Fruit fly (Drosophila melanogaster) whole organism, adult: Measurements from ENCODE around the gene NitFhit.

Experiments
- CG1620 ChIP-seq: fragments of 200-800 bp; sonication (Bioruptor generic); optimal IDR thresholded peaks from 2 replicates; lab custom pipeline; 2016; ENCODE audit warnings: missing biosample characterization, missing genetic modification characterization
- Clk ChIP-seq: fragments of 200-800 bp; sonication (Bioruptor generic); optimal IDR thresholded peaks from 2 replicates; lab custom pipeline; 2017; ENCODE audit warnings: missing biosample characterization, missing genetic modification characterization
- Crg-1 ChIP-seq: fragments of 200-800 bp; sonication (Bioruptor generic); optimal IDR thresholded peaks from 2 replicates; lab custom pipeline; 2016; ENCODE audit warnings: missing biosample characterization, missing genetic modification characterization
- Hr96 ChIP-seq: fragments of 200-800 bp; sonication (Bioruptor generic); optimal IDR thresholded peaks from 2 replicates; lab custom pipeline; 2016; ENCODE audit warnings: missing biosample characterization, missing genetic modification characterization
- bab1 ChIP-seq: fragments of 200-800 bp; sonication (Bioruptor generic); optimal IDR thresholded peaks from 3 replicates; lab custom pipeline; 2019; ENCODE audit warnings: missing biosample characterization, mild to moderate bottlenecking, missing genetic modification characterization, moderate library complexity
- cic ChIP-seq: fragments of 200-800 bp; sonication (Bioruptor generic); optimal IDR thresholded peaks from 2 replicates; lab custom pipeline; 2017; ENCODE audit warnings: missing biosample characterization, mild to moderate bottlenecking, missing genetic modification characterization, moderate library complexity
- kay ChIP-seq: fragments of 200-800 bp; sonication (Bioruptor generic); peaks from one replicate; lab custom pipeline; 2016; ENCODE audit warnings: missing biosample characterization, missing genetic modification characterization, borderline replicate concordance
- pad ChIP-seq: fragments of 200-800 bp; sonication (Bioruptor generic); optimal IDR thresholded peaks from 3 replicates; lab custom pipeline; 2017; ENCODE audit warnings: missing biosample characterization, missing genetic modification characterization, mild to moderate bottlenecking, moderate library complexity, missing genetic modification reagents
- toe ChIP-seq: fragments of 200-800 bp; sonication (Bioruptor generic); optimal IDR thresholded peaks from 2 replicates; lab custom pipeline; 2016; ENCODE audit warnings: missing biosample characterization, missing genetic modification characterization

DNA sequence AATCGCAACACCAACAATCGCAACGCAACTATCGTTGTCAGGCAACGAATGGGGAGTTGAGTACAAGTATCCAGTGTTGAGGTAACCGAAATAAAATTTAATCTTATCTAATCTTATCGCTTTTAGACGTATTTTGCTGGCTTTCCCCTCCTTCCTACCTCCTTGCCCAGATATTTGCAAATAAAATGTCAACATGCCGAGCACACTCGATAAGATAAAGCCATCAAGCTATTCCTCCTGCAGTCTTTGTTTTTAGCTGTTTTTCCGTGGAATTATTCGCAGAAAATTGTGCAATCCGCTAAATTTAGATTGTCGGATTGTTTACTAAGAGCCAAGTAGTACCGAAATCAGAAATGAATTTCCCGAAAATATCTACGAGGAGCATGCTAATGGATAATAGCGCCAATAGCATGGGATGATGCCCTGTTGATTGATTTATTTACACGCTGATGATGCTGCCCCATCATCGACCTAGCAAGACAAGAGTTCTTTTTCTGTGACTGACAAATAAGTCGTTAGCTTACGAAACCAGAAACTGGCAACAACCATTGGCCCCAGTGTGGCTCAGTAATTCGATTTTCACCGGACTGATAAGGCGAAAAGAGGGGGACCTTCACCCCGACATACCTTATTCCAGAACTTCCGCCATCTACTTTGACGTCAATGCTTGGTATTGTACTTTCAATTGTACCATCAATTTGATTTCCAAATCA is 46.8 kb upstream of the NitFhit start:
- TF ChIP-seq bab1 (GFP tag; lab: Kevin White, UChicago) (no peak), CG1620 (no peak), Crg-1 (GFP tag; lab: Kevin White, UChicago) (no peak), kay (peak; percentile 96), pad (no peak), Hr96 (no peak), cic (GFP tag; lab: Kevin White, UChicago) (peak; percentile 88), Clk (GFP tag; lab: Kevin White, UChicago) (peak; percentile 4), toe (GFP tag; lab: Kevin White, UChicago) (no peak)
